Worm (Caenorhabditis elegans) whole organism, L3 larva: Measurements from ENCODE around the gene F19G12.4.

ENCODE experiments used
- ZK546.5 ChIP-seq: sonication (generic microtip); optimal IDR thresholded peaks from 2 replicates; lab custom pipeline; 2017; ENCODE audit warnings: missing biosample characterization, missing genetic modification characterization
- aly-2 ChIP-seq: fragments of 150-350 bp; optimal IDR thresholded peaks from 2 replicates; lab custom pipeline; 2014; ENCODE audit warnings: missing biosample characterization, missing genetic modification characterization
- ama-1 ChIP-seq: fragments of 150-350 bp; optimal IDR thresholded peaks from 2 replicates; lab custom pipeline; 2018
- ceh-16 ChIP-seq: sonication (generic microtip); optimal IDR thresholded peaks from 2 replicates; lab custom pipeline; 2017; ENCODE audit warnings: missing biosample characterization, missing genetic modification characterization
- ceh-28 ChIP-seq: fragments of 150-350 bp; optimal IDR thresholded peaks from 2 replicates; lab custom pipeline; 2014; ENCODE audit warnings: missing biosample characterization, missing genetic modification reagents, missing genetic modification characterization
- ceh-82 ChIP-seq: fragments of 150-350 bp; optimal IDR thresholded peaks from 2 replicates; lab custom pipeline; 2014; ENCODE audit warnings: missing biosample characterization, missing genetic modification characterization
- ceh-9 ChIP-seq: sonication (generic microtip); optimal IDR thresholded peaks from 2 replicates; lab custom pipeline; 2018; ENCODE audit warnings: missing biosample characterization, missing genetic modification characterization
- daf-12 ChIP-seq: fragments of 150-350 bp; optimal IDR thresholded peaks from 2 replicates; lab custom pipeline; 2014; ENCODE audit warnings: missing biosample characterization, missing genetic modification reagents, missing genetic modification characterization
- egl-5 ChIP-seq: fragments of 150-350 bp; optimal IDR thresholded peaks from 2 replicates; lab custom pipeline; 2017; ENCODE audit warnings: missing biosample characterization, missing genetic modification reagents, missing genetic modification characterization, inconsistent platforms
- elt-1 ChIP-seq: fragments of 150-350 bp; optimal IDR thresholded peaks from 2 replicates; lab custom pipeline; 2014; ENCODE audit warnings: missing biosample characterization, missing genetic modification characterization
- elt-2 ChIP-seq: sonication (generic microtip); optimal IDR thresholded peaks from 2 replicates; lab custom pipeline; 2016; ENCODE audit warnings: missing genetic modification reagents, mild to moderate bottlenecking, missing genetic modification characterization, missing compliant biosample characterization
- fkh-10 ChIP-seq: sonication (generic microtip); optimal IDR thresholded peaks from 2 replicates; lab custom pipeline; 2017; ENCODE audit warnings: missing biosample characterization, missing genetic modification reagents, missing genetic modification characterization
- fos-1 ChIP-seq: fragments of 150-350 bp; optimal IDR thresholded peaks from 2 replicates; lab custom pipeline; 2014; ENCODE audit warnings: missing biosample characterization, missing genetic modification characterization
- lin-15B ChIP-seq: fragments of 150-350 bp; optimal IDR thresholded peaks from 2 replicates; lab custom pipeline; 2014; ENCODE audit warnings: missing biosample characterization, missing genetic modification characterization
- lin-39 ChIP-seq: fragments of 150-350 bp; optimal IDR thresholded peaks from 2 replicates; lab custom pipeline; 2018; ENCODE audit warnings: missing biosample characterization, missing genetic modification reagents, missing genetic modification characterization
- lsy-12 ChIP-seq: sonication (generic microtip); optimal IDR thresholded peaks from 2 replicates; lab custom pipeline; 2016; ENCODE audit warnings: mild to moderate bottlenecking, missing genetic modification characterization, missing compliant biosample characterization
- mdl-1 ChIP-seq: fragments of 150-350 bp; optimal IDR thresholded peaks from 2 replicates; lab custom pipeline; 2014; ENCODE audit warnings: missing biosample characterization, missing genetic modification characterization
- mml-1 ChIP-seq: fragments of 150-350 bp; sonication (generic microtip); optimal IDR thresholded peaks from 3 replicates; lab custom pipeline; 2014; ENCODE audit warnings: missing biosample characterization, missing genetic modification characterization
- nhr-11 ChIP-seq: fragments of 150-350 bp; optimal IDR thresholded peaks from 2 replicates; lab custom pipeline; 2014; ENCODE audit warnings: missing biosample characterization, missing genetic modification characterization
- nhr-23 ChIP-seq: fragments of 150-350 bp; optimal IDR thresholded peaks from 2 replicates; lab custom pipeline; 2014; ENCODE audit warnings: missing biosample characterization, missing genetic modification reagents, missing genetic modification characterization
- nhr-25 ChIP-seq: sonication (generic microtip); optimal IDR thresholded peaks from 2 replicates; lab custom pipeline; 2017; ENCODE audit warnings: missing biosample characterization, missing genetic modification characterization
- nhr-28 ChIP-seq: fragments of 150-350 bp; optimal IDR thresholded peaks from 2 replicates; lab custom pipeline; 2014; ENCODE audit warnings: missing biosample characterization, missing genetic modification characterization
- nhr-43 ChIP-seq: sonication (generic microtip); optimal IDR thresholded peaks from 2 replicates; lab custom pipeline; 2016; ENCODE audit warnings: mild to moderate bottlenecking, missing genetic modification characterization, missing compliant biosample characterization; ENCODE audit not compliant: poor library complexity, severe bottlenecking
- nhr-76 ChIP-seq: fragments of 150-350 bp; sonication (generic microtip); optimal IDR thresholded peaks from 5 replicates; lab custom pipeline; 2014; ENCODE audit warnings: missing biosample characterization, missing genetic modification characterization
- nhr-77 ChIP-seq: fragments of 150-350 bp; optimal IDR thresholded peaks from 2 replicates; lab custom pipeline; 2014; ENCODE audit warnings: missing biosample characterization, missing genetic modification characterization
- pha-4 ChIP-seq: fragments of 150-350 bp; optimal IDR thresholded peaks from 2 replicates; lab custom pipeline; 2014; ENCODE audit warnings: missing biosample characterization, missing genetic modification reagents, missing genetic modification characterization
- pqm-1 ChIP-seq: fragments of 150-350 bp; optimal IDR thresholded peaks from 2 replicates; lab custom pipeline; 2017; ENCODE audit warnings: missing biosample characterization, missing genetic modification characterization, inconsistent platforms
- sea-2 ChIP-seq: fragments of 150-350 bp; sonication (generic microtip); optimal IDR thresholded peaks from 4 replicates; lab custom pipeline; 2014; ENCODE audit warnings: missing biosample characterization, missing genetic modification reagents, missing genetic modification characterization
- skn-1 ChIP-seq: fragments of 150-350 bp; optimal IDR thresholded peaks from 2 replicates; lab custom pipeline; 2014; ENCODE audit warnings: missing biosample characterization, missing genetic modification characterization
- snpc-4 ChIP-seq: fragments of 150-350 bp; optimal IDR thresholded peaks from 2 replicates; lab custom pipeline; 2014; ENCODE audit warnings: missing biosample characterization, missing genetic modification characterization
- tbx-2 ChIP-seq: sonication (generic microtip); optimal IDR thresholded peaks from 2 replicates; lab custom pipeline; 2016; ENCODE audit warnings: mild to moderate bottlenecking, missing genetic modification characterization, missing compliant biosample characterization
- unc-39 ChIP-seq: sonication (generic microtip); optimal IDR thresholded peaks from 4 replicates; lab custom pipeline; 2017; ENCODE audit warnings: missing biosample characterization, missing genetic modification characterization
- zag-1 ChIP-seq: fragments of 150-350 bp; optimal IDR thresholded peaks from 2 replicates; lab custom pipeline; 2014; ENCODE audit warnings: missing biosample characterization, missing genetic modification characterization
- ztf-11 ChIP-seq: fragments of 150-350 bp; optimal IDR thresholded peaks from 2 replicates; lab custom pipeline; 2014; ENCODE audit warnings: missing biosample characterization, missing genetic modification characterization
- ztf-4 ChIP-seq: fragments of 150-350 bp; optimal IDR thresholded peaks from 2 replicates; lab custom pipeline; 2014; ENCODE audit warnings: missing biosample characterization, missing genetic modification characterization

Gene F19G12.4

ce11 chrX:1440161-1440560 is 23.1 kb downstream of the F19G12.4 start, which contains the start of gene sedl-1:
sedl-1 (minus strand) TSS chrX:1440261.
- no peak for TF ChIP-seq ceh-28 (tag; lab: Kevin White, UChicago)
- no peak for TF ChIP-seq elt-1 (tag; lab: Kevin White, UChicago)
- TF ChIP-seq nhr-11 (tag; lab: Kevin White, UChicago) = no peak
- no peak for TF ChIP-seq egl-5
- no peak for TF ChIP-seq pha-4 (tag; lab: Kevin White, UChicago)
- TF ChIP-seq daf-12 (tag; lab: Kevin White, UChicago) = no peak
- TF ChIP-seq lsy-12 = no peak
- no peak for TF ChIP-seq snpc-4 (tag; lab: Kevin White, UChicago)
- no peak for TF ChIP-seq pqm-1 (tag; lab: Kevin White, UChicago)
- no peak for TF ChIP-seq fkh-10
- TF ChIP-seq aly-2 (tag; lab: Kevin White, UChicago) = no peak
- TF ChIP-seq ceh-82 (tag; lab: Kevin White, UChicago) = no peak
- TF ChIP-seq skn-1 = no peak
- TF ChIP-seq nhr-28 = no peak
- no peak for TF ChIP-seq nhr-77 (tag; lab: Kevin White, UChicago)
- no peak for TF ChIP-seq lin-39 (tag; lab: Kevin White, UChicago)
- TF ChIP-seq ama-1 (lab: Kevin White, UChicago) = no peak
- TF ChIP-seq mml-1 (tag; lab: Kevin White, UChicago) = no peak
- TF ChIP-seq zag-1 (tag; lab: Kevin White, UChicago) = no peak

ce11 chrX:1441602-1442183 is 24.6 kb downstream of the F19G12.4 start:
- TF ChIP-seq nhr-28 (no peak), fkh-10 (no peak), lsy-12 (no peak), nhr-76 (tag; lab: Kevin White, UChicago) (no peak), nhr-23 (no peak), tbx-2 (tag; lab: Kevin White, UChicago) (no peak), mdl-1 (tag; lab: Kevin White, UChicago) (no peak), ztf-4 (tag; lab: Kevin White, UChicago) (no peak), lin-39 (tag; lab: Kevin White, UChicago) (no peak)

ce11 chrX:1443556-1444243 is 26.6 kb downstream of the F19G12.4 start:
- TF ChIP-seq skn-1 = no peak
- no peak for TF ChIP-seq elt-1 (tag; lab: Kevin White, UChicago)
- no peak for TF ChIP-seq nhr-76 (tag; lab: Kevin White, UChicago)
- peak; percentile 28 for TF ChIP-seq ceh-28 (tag; lab: Kevin White, UChicago)
- TF ChIP-seq pqm-1 (tag; lab: Kevin White, UChicago) = no peak
- no peak for TF ChIP-seq ztf-4 (tag; lab: Kevin White, UChicago)
- peak; percentile 34 for TF ChIP-seq elt-2 (tag; lab: Kevin White, UChicago)
- TF ChIP-seq sea-2 (GFP tag; lab: Kevin White, UChicago) = no peak
- TF ChIP-seq nhr-77 (tag; lab: Kevin White, UChicago) = no peak
- peak; percentile 21 for TF ChIP-seq nhr-23

ce11 chrX:1445696-1446095 is 28.6 kb downstream of the F19G12.4 start:
- TF ChIP-seq nhr-43 (tag; lab: Kevin White, UChicago) = peak; percentile 16
- TF ChIP-seq lin-39 (tag; lab: Kevin White, UChicago) = no peak
- peak; percentile 34 for TF ChIP-seq lsy-12
- TF ChIP-seq elt-2 (tag; lab: Kevin White, UChicago) = peak; percentile 33
- TF ChIP-seq unc-39 (tag; lab: Kevin White, UChicago) = no peak
- no peak for TF ChIP-seq ceh-16
- no peak for TF ChIP-seq daf-12 (tag; lab: Kevin White, UChicago)
- no peak for TF ChIP-seq ZK546.5 (tag; lab: Kevin White, UChicago)
- no peak for TF ChIP-seq mml-1 (tag; lab: Kevin White, UChicago)
- TF ChIP-seq nhr-25 (tag; lab: Kevin White, UChicago) = peak; percentile 11
- peak; percentile 33 for TF ChIP-seq nhr-23
- no peak for TF ChIP-seq ceh-82 (tag; lab: Kevin White, UChicago)
- TF ChIP-seq egl-5 = no peak
- TF ChIP-seq ztf-11 = no peak
- TF ChIP-seq snpc-4 (tag; lab: Kevin White, UChicago) = no peak
- no peak for TF ChIP-seq fos-1
- TF ChIP-seq ama-1 (lab: Kevin White, UChicago) = peak; percentile 89
- TF ChIP-seq skn-1 = no peak
- TF ChIP-seq ceh-9 = no peak
- no peak for TF ChIP-seq lin-15B (tag; lab: Kevin White, UChicago)
- TF ChIP-seq zag-1 (tag; lab: Kevin White, UChicago) = no peak
